Worm (Caenorhabditis elegans) whole organism, early embryonic: ENCODE results near the gene T16G1.7.

Experiments used
- B0310.2 ChIP-seq: sonication (generic microtip); optimal IDR thresholded peaks from 2 replicates; lab custom pipeline; 2016; ENCODE audit warnings: mild to moderate bottlenecking, missing genetic modification characterization, missing compliant biosample characterization
- F13C5.2 ChIP-seq: sonication (generic microtip); optimal IDR thresholded peaks from 2 replicates; lab custom pipeline; 2017; ENCODE audit warnings: mild to moderate bottlenecking, missing genetic modification characterization, inconsistent platforms, missing compliant biosample characterization
- aly-1 ChIP-seq: sonication (generic microtip); optimal IDR thresholded peaks from 2 replicates; lab custom pipeline; 2016; ENCODE audit warnings: missing genetic modification characterization, missing compliant biosample characterization
- ama-1 ChIP-seq: fragments of 150-350 bp; optimal IDR thresholded peaks from 2 replicates; lab custom pipeline; 2014
- ceh-13 ChIP-seq: fragments of 200-800 bp; sonication (Bioruptor generic); optimal IDR thresholded peaks from 2 replicates; lab custom pipeline; 2018; ENCODE audit warnings: mild to moderate bottlenecking, missing genetic modification characterization, missing compliant biosample characterization
- ceh-36 ChIP-seq: sonication (generic microtip); optimal IDR thresholded peaks from 2 replicates; lab custom pipeline; 2016; ENCODE audit warnings: missing genetic modification characterization, inconsistent platforms, missing compliant biosample characterization
- ets-7 ChIP-seq: sonication (generic microtip); optimal IDR thresholded peaks from 2 replicates; lab custom pipeline; 2016; ENCODE audit warnings: missing genotype, missing genetic modification characterization, missing compliant biosample characterization
- flt-1 ChIP-seq: fragments of 200-800 bp; sonication (Bioruptor generic); IDR thresholded peaks from 2 replicates; pipeline ENCODE4 v1.3.6; 2022; ENCODE audit warnings: missing genetic modification characterization, missing compliant biosample characterization
- hmbx-1 ChIP-seq: sonication (generic microtip); optimal IDR thresholded peaks from 2 replicates; lab custom pipeline; 2016; ENCODE audit warnings: mild to moderate bottlenecking, missing genetic modification characterization, missing compliant biosample characterization
- hmg-4 ChIP-seq: fragments of 200-800 bp; sonication (Bioruptor generic); optimal IDR thresholded peaks from 2 replicates; lab custom pipeline; 2018; ENCODE audit warnings: mild to moderate bottlenecking, missing genetic modification characterization, missing compliant biosample characterization
- hnd-1 ChIP-seq: sonication (generic microtip); optimal IDR thresholded peaks from 2 replicates; lab custom pipeline; 2016; ENCODE audit warnings: missing genetic modification characterization, missing compliant biosample characterization
- pes-1 ChIP-seq: fragments of 200-800 bp; sonication (Bioruptor generic); IDR thresholded peaks from 2 replicates; pipeline ENCODE4 v1.3.6; 2022; ENCODE audit warnings: missing genetic modification reagents, missing genetic modification characterization, missing compliant biosample characterization
- scrt-1 ChIP-seq: fragments of 200-800 bp; sonication (Bioruptor generic); IDR thresholded peaks from 2 replicates; pipeline ENCODE4 v1.3.6; 2022; ENCODE audit warnings: missing genetic modification characterization, missing compliant biosample characterization
- sea-1 ChIP-seq: fragments of 200-800 bp; sonication (Bioruptor generic); conservative IDR thresholded peaks from 2 replicates; pipeline ENCODE4 v1.3.6; 2022; ENCODE audit warnings: missing genetic modification characterization, missing compliant biosample characterization
- tbx-11 ChIP-seq: fragments of 200-800 bp; sonication (Bioruptor generic); IDR thresholded peaks from 2 replicates; pipeline ENCODE4 v1.3.6; 2022; ENCODE audit warnings: missing genetic modification characterization, missing compliant biosample characterization
- tbx-37 ChIP-seq: fragments of 200-800 bp; sonication (Bioruptor generic); conservative IDR thresholded peaks from 2 replicates; pipeline ENCODE4 v1.3.6; 2022; ENCODE audit warnings: missing genetic modification reagents, missing genetic modification characterization, missing compliant biosample characterization
- tra-4 ChIP-seq: sonication (generic microtip); optimal IDR thresholded peaks from 2 replicates; lab custom pipeline; 2017; ENCODE audit warnings: missing genetic modification characterization, missing compliant biosample characterization

T16G1.7 gene

DNA sequence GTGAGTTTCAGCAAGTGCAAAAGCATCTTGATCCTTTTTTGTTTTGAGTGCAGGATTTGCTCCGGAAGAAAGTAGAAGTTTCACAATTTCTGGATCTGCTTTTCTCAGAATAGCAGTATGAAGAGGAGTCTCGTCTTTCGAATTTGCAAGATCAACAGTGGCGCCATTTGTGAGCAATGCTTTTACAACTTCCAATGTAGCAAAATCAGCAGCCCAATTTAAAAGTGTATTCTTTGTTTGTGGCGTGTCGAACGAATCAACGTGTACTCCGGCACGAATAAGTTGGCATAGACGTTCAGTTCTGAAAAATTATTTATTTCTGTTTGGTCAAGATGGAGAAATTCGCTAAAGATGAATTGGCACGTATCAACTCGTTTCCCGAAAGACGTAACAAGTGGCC lies 14.7 kb upstream of the T16G1.7 start, which contains the start of gene T16G1.13:
Gene T16G1.13, plus strand, starts transcription at position 301 of the 400 bp plus-strand sequence.
- TF ChIP-seq B0310.2 (tag; lab: Kevin White, UChicago), result no peak
- no peak for TF ChIP-seq ama-1
- TF ChIP-seq F13C5.2 (tag; lab: Kevin White, UChicago), result no peak
- TF ChIP-seq tra-4, result no peak
- no peak for TF ChIP-seq sea-1 (GFP tag; lab: Robert Waterston, UW)
- TF ChIP-seq ceh-36, result no peak
- no peak for TF ChIP-seq tbx-11 (GFP tag; lab: Robert Waterston, UW)
- no peak for TF ChIP-seq tbx-37 (GFP tag; lab: Robert Waterston, UW)
- TF ChIP-seq hmg-4, result no peak
- TF ChIP-seq pes-1 (GFP tag; lab: Robert Waterston, UW), result no peak
- no peak for TF ChIP-seq hmbx-1 (tag; lab: Kevin White, UChicago)
- no peak for TF ChIP-seq ceh-13 (GFP tag; lab: Kevin White, UChicago)
- TF ChIP-seq hnd-1, result no peak
- no peak for TF ChIP-seq ets-7 (tag; lab: Kevin White, UChicago)
- TF ChIP-seq flt-1 (GFP tag; lab: Robert Waterston, UW), result no peak
- TF ChIP-seq scrt-1 (GFP tag; lab: Robert Waterston, UW), result no peak
- TF ChIP-seq aly-1, result no peak

DNA sequence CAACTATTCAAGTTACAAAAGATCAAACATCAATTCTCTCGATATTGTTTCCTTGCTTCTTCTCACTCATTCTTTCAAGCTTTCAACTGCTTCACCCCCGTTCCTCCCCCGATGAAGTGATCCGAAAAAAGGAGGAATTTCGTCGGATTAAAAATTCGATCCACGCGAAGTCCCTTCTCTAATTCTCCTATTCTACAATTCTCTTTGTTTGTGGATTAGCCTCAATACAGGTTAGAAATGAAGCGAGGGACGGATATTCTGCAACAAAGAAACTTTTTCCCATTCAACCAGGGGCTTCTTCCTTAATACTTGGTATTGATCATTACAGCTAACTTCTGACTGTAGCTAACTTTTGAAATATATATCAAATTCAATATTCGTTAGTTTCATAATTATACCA lies 9.9 kb upstream of the T16G1.7 start, which contains the start of gene grl-2:
Gene grl-2, plus strand, starts transcription at position 301 of the 400 bp plus-strand sequence.
- TF ChIP-seq sea-1 (GFP tag; lab: Robert Waterston, UW) (no peak), B0310.2 (tag; lab: Kevin White, UChicago) (no peak), ceh-13 (GFP tag; lab: Kevin White, UChicago) (no peak), flt-1 (GFP tag; lab: Robert Waterston, UW) (no peak), ets-7 (tag; lab: Kevin White, UChicago) (no peak), F13C5.2 (tag; lab: Kevin White, UChicago) (no peak), tra-4 (no peak), aly-1 (no peak), hmbx-1 (tag; lab: Kevin White, UChicago) (no peak), hmg-4 (no peak), ceh-36 (no peak)

DNA sequence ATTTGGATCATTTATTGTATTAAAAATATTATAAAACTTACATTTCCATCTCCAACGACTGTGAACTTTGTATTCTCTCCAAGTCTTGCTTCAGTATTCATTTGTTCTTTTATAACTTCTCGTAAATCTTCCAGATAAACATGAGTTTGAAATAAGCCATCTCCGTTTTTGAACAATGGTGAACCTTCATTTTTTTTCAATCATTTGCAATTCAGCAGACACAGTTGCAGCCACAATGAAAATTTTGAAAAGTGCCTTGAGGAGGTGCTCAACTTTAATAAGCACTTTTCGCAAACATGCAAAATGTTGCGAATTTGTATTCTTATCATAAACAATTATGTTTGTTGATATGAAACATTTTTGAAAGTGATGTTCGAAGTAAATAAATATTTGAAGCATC lies 9.3 kb upstream of the T16G1.7 start, which contains the start of gene T16G1.3:
Gene T16G1.3, minus strand, starts transcription at position 101 of the 400 bp plus-strand sequence.
- TF ChIP-seq ets-7 (tag; lab: Kevin White, UChicago) (no peak), hmg-4 (no peak), F13C5.2 (tag; lab: Kevin White, UChicago) (no peak), hmbx-1 (tag; lab: Kevin White, UChicago) (no peak), sea-1 (GFP tag; lab: Robert Waterston, UW) (no peak), ama-1 (no peak), scrt-1 (GFP tag; lab: Robert Waterston, UW) (no peak), flt-1 (GFP tag; lab: Robert Waterston, UW) (no peak), B0310.2 (tag; lab: Kevin White, UChicago) (no peak)

DNA sequence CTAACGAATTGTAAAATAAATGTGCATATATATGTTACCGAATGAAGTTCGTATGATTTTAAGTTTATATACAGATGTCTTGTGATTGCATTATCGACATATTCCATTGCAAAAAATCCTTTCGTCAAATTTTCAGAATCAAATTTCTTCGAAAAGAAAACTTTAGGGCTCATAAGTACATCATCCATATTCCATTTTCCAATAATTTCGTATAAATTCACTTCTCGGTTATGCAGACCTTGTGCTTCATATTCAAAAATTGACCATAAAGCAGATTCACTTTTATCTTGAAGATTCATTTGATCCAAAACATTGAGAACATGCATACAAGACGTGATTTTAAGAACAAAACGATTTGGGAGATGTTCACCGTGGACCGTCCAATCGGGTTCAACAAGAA lies 8.5 kb upstream of the T16G1.7 start:
- TF ChIP-seq ama-1 (no peak), aly-1 (no peak), tbx-37 (GFP tag; lab: Robert Waterston, UW) (no peak), sea-1 (GFP tag; lab: Robert Waterston, UW) (no peak), pes-1 (GFP tag; lab: Robert Waterston, UW) (no peak), flt-1 (GFP tag; lab: Robert Waterston, UW) (no peak), ceh-36 (no peak), hmbx-1 (tag; lab: Kevin White, UChicago) (no peak), ceh-13 (GFP tag; lab: Kevin White, UChicago) (no peak), tra-4 (no peak), ets-7 (tag; lab: Kevin White, UChicago) (no peak), F13C5.2 (tag; lab: Kevin White, UChicago) (no peak), B0310.2 (tag; lab: Kevin White, UChicago) (no peak), hnd-1 (no peak), scrt-1 (GFP tag; lab: Robert Waterston, UW) (no peak), tbx-11 (GFP tag; lab: Robert Waterston, UW) (no peak), hmg-4 (no peak)

DNA sequence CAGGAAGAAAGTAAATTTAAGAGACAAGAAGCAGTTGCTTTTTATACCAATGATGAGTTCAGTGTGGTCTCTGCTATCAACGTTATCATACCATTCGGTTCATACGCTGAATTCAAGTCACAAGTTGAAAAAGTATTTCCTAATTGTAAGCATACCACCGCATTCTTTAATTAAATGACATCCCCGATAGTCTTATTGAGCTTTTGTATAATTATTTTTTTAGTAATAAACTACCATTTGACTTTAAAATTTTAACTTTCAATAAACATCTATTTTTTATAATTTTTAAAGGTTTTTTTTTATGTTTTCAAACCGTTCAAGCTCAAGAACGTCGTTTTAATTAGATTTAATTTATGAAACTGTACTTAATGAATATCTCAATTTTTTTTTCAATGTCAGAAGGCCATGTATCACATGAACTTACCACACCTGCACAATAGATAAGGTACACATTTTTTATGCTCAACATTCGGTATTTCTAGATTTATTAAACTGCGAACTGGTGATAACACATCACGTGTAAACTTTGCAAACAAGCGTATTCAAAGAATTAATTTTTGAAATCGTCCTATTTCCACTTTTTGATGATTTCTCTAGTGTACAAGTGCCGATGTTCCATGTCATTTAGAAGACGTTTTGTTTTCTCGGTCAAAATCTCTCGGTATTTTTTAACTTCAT lies 7.0 kb upstream of the T16G1.7 start, which contains the start of gene T16G1.4:
Gene T16G1.4, minus strand, starts transcription at position 51 of the 678 bp plus-strand sequence.
- TF ChIP-seq tra-4 (no peak), ama-1 (no peak), hmbx-1 (tag; lab: Kevin White, UChicago) (no peak), pes-1 (GFP tag; lab: Robert Waterston, UW) (no peak), tbx-11 (GFP tag; lab: Robert Waterston, UW) (no peak), F13C5.2 (tag; lab: Kevin White, UChicago) (no peak), sea-1 (GFP tag; lab: Robert Waterston, UW) (no peak), scrt-1 (GFP tag; lab: Robert Waterston, UW) (no peak), tbx-37 (GFP tag; lab: Robert Waterston, UW) (no peak), aly-1 (no peak), hmg-4 (no peak), ceh-13 (GFP tag; lab: Kevin White, UChicago) (no peak), hnd-1 (no peak), flt-1 (GFP tag; lab: Robert Waterston, UW) (no peak), B0310.2 (tag; lab: Kevin White, UChicago) (no peak)

DNA sequence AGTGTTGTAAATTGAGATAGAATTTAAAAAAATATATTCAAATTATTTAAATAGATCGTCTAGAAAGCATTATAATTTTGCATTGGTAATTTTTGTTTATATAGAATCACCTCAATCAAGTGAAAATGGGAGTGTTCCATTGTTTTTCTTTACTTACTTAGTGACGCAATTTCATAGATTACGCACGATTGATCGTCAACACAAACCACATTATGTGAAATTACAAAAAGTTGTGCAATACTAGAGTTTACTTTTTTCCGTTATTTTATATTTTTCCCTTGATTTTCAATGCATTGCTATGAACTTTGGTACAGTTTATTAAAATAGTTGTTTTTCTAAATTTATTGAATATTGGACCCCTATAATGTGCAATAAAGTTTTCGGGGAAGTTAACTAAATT lies 4.5 kb upstream of the T16G1.7 start, which contains the start of gene T16G1.5:
Gene T16G1.5, minus strand, starts transcription at position 119 of the 400 bp plus-strand sequence.
- no peak for TF ChIP-seq ama-1
- TF ChIP-seq tra-4, result no peak
- no peak for TF ChIP-seq pes-1 (GFP tag; lab: Robert Waterston, UW)
- TF ChIP-seq sea-1 (GFP tag; lab: Robert Waterston, UW), result no peak
- TF ChIP-seq ets-7 (tag; lab: Kevin White, UChicago), result no peak
- TF ChIP-seq hnd-1, result no peak
- no peak for TF ChIP-seq ceh-36
- no peak for TF ChIP-seq B0310.2 (tag; lab: Kevin White, UChicago)
- TF ChIP-seq F13C5.2 (tag; lab: Kevin White, UChicago), result no peak

DNA sequence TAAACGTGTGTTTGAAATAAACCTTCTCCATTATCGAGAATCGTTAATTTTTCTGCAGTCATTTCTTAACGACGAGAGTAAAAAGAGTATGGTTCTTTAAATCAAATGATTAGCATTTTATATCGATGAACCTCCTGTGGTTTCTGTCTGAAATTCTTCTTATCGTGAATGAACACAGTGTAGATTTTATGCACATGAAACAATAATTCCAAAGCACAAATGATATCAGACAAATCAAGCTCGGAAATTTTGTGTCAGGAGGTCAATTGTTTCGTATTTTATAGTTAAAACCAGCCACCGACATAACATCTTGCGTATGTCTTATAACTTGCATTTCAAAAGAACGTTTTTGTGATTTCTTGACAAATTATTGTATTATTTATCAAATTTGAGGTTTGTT lies 2.2 kb upstream of the T16G1.7 start, which contains the start of gene T16G1.6:
Gene T16G1.6, minus strand, starts transcription at position 77 of the 400 bp plus-strand sequence.
- TF ChIP-seq ceh-13 (GFP tag; lab: Kevin White, UChicago) (no peak), ceh-36 (no peak), hnd-1 (no peak), tra-4 (no peak), hmg-4 (no peak), flt-1 (GFP tag; lab: Robert Waterston, UW) (no peak), tbx-11 (GFP tag; lab: Robert Waterston, UW) (no peak), aly-1 (no peak), ama-1 (no peak), B0310.2 (tag; lab: Kevin White, UChicago) (no peak), hmbx-1 (tag; lab: Kevin White, UChicago) (no peak), sea-1 (GFP tag; lab: Robert Waterston, UW) (no peak), scrt-1 (GFP tag; lab: Robert Waterston, UW) (no peak), F13C5.2 (tag; lab: Kevin White, UChicago) (no peak), tbx-37 (GFP tag; lab: Robert Waterston, UW) (no peak), ets-7 (tag; lab: Kevin White, UChicago) (no peak), pes-1 (GFP tag; lab: Robert Waterston, UW) (no peak)
